Fruit fly (Drosophila melanogaster) whole organism, pupa: Measurements from ENCODE around the gene CG11560.

Source experiments
- CG10348 ChIP-seq: fragments of 200-800 bp; sonication (Bioruptor generic); IDR thresholded peaks from 2 replicates; pipeline ENCODE4 v1.3.6; 2022; ENCODE audit warnings: missing biosample characterization, missing genetic modification characterization
- CG12605 ChIP-seq: fragments of 200-800 bp; sonication (Bioruptor generic); IDR thresholded peaks from 2 replicates; pipeline ENCODE4 v1.3.6; 2022; ENCODE audit warnings: missing biosample characterization, missing genetic modification characterization
- CG13204 ChIP-seq: fragments of 200-800 bp; sonication (Bioruptor generic); optimal IDR thresholded peaks from 2 replicates; lab custom pipeline; 2018; ENCODE audit warnings: missing biosample characterization, mild to moderate bottlenecking, missing genetic modification characterization, moderate library complexity
- CG14655 ChIP-seq: fragments of 200-800 bp; sonication (Bioruptor generic); optimal IDR thresholded peaks from 3 replicates; lab custom pipeline; 2017; ENCODE audit warnings: mild to moderate bottlenecking, missing biosample characterization, missing genetic modification reagents, missing genetic modification characterization
- CG15710 ChIP-seq: fragments of 200-800 bp; sonication (Bioruptor generic); optimal IDR thresholded peaks from 2 replicates; lab custom pipeline; 2018; ENCODE audit warnings: missing biosample characterization, mild to moderate bottlenecking, missing genetic modification characterization, moderate library complexity
- CG17806 ChIP-seq: fragments of 200-800 bp; sonication (Bioruptor generic); optimal IDR thresholded peaks from 2 replicates; lab custom pipeline; 2018; ENCODE audit warnings: missing biosample characterization, mild to moderate bottlenecking, missing genetic modification characterization, moderate library complexity
- CG32121 ChIP-seq: fragments of 200-800 bp; sonication (Bioruptor generic); IDR thresholded peaks from 2 replicates; pipeline ENCODE4 v1.3.6; 2022; ENCODE audit warnings: missing biosample characterization, missing genetic modification characterization
- CG34367 ChIP-seq: fragments of 200-800 bp; sonication (Bioruptor generic); optimal IDR thresholded peaks from 2 replicates; lab custom pipeline; 2018; ENCODE audit warnings: missing biosample characterization, mild to moderate bottlenecking, missing genetic modification characterization
- CG4496 ChIP-seq: fragments of 200-800 bp; sonication (Bioruptor generic); IDR thresholded peaks from 3 replicates; pipeline ENCODE4 v1.3.6; 2022; ENCODE audit warnings: missing biosample characterization, missing genetic modification characterization
- CG8159 ChIP-seq: fragments of 200-800 bp; sonication (Bioruptor generic); optimal IDR thresholded peaks from 3 replicates; lab custom pipeline; 2018; ENCODE audit warnings: missing biosample characterization, mild to moderate bottlenecking, missing genetic modification characterization, moderate library complexity
- CG8301 ChIP-seq: fragments of 200-800 bp; sonication (Bioruptor generic); optimal IDR thresholded peaks from 2 replicates; lab custom pipeline; 2018; ENCODE audit warnings: missing biosample characterization, mild to moderate bottlenecking, missing genetic modification characterization
- CG9948 ChIP-seq: fragments of 200-800 bp; sonication (Bioruptor generic); optimal IDR thresholded peaks from 2 replicates; lab custom pipeline; 2018; ENCODE audit warnings: missing biosample characterization, mild to moderate bottlenecking, missing genetic modification characterization, moderate library complexity
- D1 ChIP-seq: fragments of 200-800 bp; sonication (Bioruptor generic); optimal IDR thresholded peaks from 2 replicates; lab custom pipeline; 2018; ENCODE audit warnings: missing biosample characterization, mild to moderate bottlenecking, missing genetic modification characterization, moderate library complexity
- EcR ChIP-seq: fragments of 200-800 bp; sonication (Bioruptor generic); optimal IDR thresholded peaks from 3 replicates; lab custom pipeline; 2019; ENCODE audit warnings: missing biosample characterization, missing genetic modification characterization, mild to moderate bottlenecking, moderate library complexity, missing genetic modification reagents
- Ets98B ChIP-seq: fragments of 200-800 bp; sonication (Bioruptor generic); IDR thresholded peaks from 2 replicates; pipeline ENCODE4 v1.3.6; 2022; ENCODE audit warnings: missing biosample characterization, missing genetic modification characterization
- Pif1A ChIP-seq: fragments of 200-800 bp; sonication (Bioruptor generic); optimal IDR thresholded peaks from 3 replicates; lab custom pipeline; 2016; ENCODE audit warnings: missing biosample characterization, missing genetic modification characterization
- Pif1B ChIP-seq: fragments of 200-800 bp; sonication (Bioruptor generic); optimal IDR thresholded peaks from 3 replicates; lab custom pipeline; 2016; ENCODE audit warnings: missing biosample characterization, missing genetic modification characterization
- Snoo ChIP-seq: fragments of 200-800 bp; sonication (Bioruptor generic); optimal IDR thresholded peaks from 3 replicates; lab custom pipeline; 2017; ENCODE audit warnings: missing biosample characterization, mild to moderate bottlenecking, missing genetic modification characterization, inconsistent platforms
- fd96Ca ChIP-seq: fragments of 200-800 bp; sonication (Bioruptor generic); IDR thresholded peaks from 3 replicates; pipeline ENCODE4 v1.3.6; 2022; ENCODE audit warnings: missing biosample characterization, missing genetic modification characterization
- gl ChIP-seq: fragments of 200-800 bp; sonication (Bioruptor generic); optimal IDR thresholded peaks from 2 replicates; lab custom pipeline; 2018; ENCODE audit warnings: missing biosample characterization, mild to moderate bottlenecking, missing genetic modification characterization
- rn ChIP-seq: fragments of 200-800 bp; sonication (Bioruptor generic); IDR thresholded peaks from 2 replicates; pipeline ENCODE4 v1.3.6; 2022; ENCODE audit warnings: missing biosample characterization, missing genetic modification characterization

The CG11560 gene

dm6 chr3L:12119875-12120485 lies at the start of gene CG11560:
TSS of gene CG11560 (plus strand) at chr3L:12120019.
- no peak for TF ChIP-seq Snoo (tag; lab: Kevin White, UChicago)
- TF ChIP-seq EcR: no peak
- no peak for TF ChIP-seq CG9948 (tag; lab: Kevin White, UChicago)
- no peak for TF ChIP-seq CG10348 (GFP tag; lab: Robert Waterston, UW)
- TF ChIP-seq Pif1A (GFP tag; lab: Kevin White, UChicago): no peak
- no peak for TF ChIP-seq CG4496 (GFP tag; lab: Robert Waterston, UW)
- TF ChIP-seq CG32121 (GFP tag; lab: Robert Waterston, UW): no peak
- no peak for TF ChIP-seq CG8301 (tag; lab: Kevin White, UChicago)
- TF ChIP-seq CG34367 (tag; lab: Kevin White, UChicago): no peak
- TF ChIP-seq gl (tag; lab: Kevin White, UChicago): no peak
- TF ChIP-seq CG14655 (GFP tag; lab: Kevin White, UChicago): no peak
- no peak for TF ChIP-seq CG15710 (tag; lab: Kevin White, UChicago)
- TF ChIP-seq CG13204 (GFP tag; lab: Kevin White, UChicago): no peak
- TF ChIP-seq CG17806 (tag; lab: Kevin White, UChicago): no peak
- TF ChIP-seq CG8159: no peak
- no peak for TF ChIP-seq CG12605 (GFP tag; lab: Robert Waterston, UW)
- TF ChIP-seq Pif1B: no peak
- TF ChIP-seq Ets98B: no peak
- TF ChIP-seq fd96Ca (GFP tag; lab: Robert Waterston, UW): no peak
- no peak for TF ChIP-seq rn

dm6 chr3L:12072388-12072787 lies 47.4 kb upstream of the CG11560 start:
- TF ChIP-seq rn (no peak), CG32121 (GFP tag; lab: Robert Waterston, UW) (peak; percentile 75), CG8301 (tag; lab: Kevin White, UChicago) (peak; percentile 67), Pif1B (peak; percentile 41), CG14655 (GFP tag; lab: Kevin White, UChicago) (peak; percentile 86), CG13204 (GFP tag; lab: Kevin White, UChicago) (no peak), CG8159 (no peak), EcR (peak; percentile 50), Ets98B (peak; percentile 32), CG17806 (tag; lab: Kevin White, UChicago) (no peak), CG15710 (tag; lab: Kevin White, UChicago) (no peak), CG4496 (GFP tag; lab: Robert Waterston, UW) (peak; percentile 51), CG9948 (tag; lab: Kevin White, UChicago) (no peak), D1 (no peak), gl (tag; lab: Kevin White, UChicago) (no peak), CG10348 (GFP tag; lab: Robert Waterston, UW) (0 out of 2 replicates have a peak, but pooled peaks have one; percentile 25), fd96Ca (GFP tag; lab: Robert Waterston, UW) (peak; percentile 63; the same call in 2 of the 3 replicates), Pif1A (GFP tag; lab: Kevin White, UChicago) (peak; percentile 46), Snoo (tag; lab: Kevin White, UChicago) (no peak), CG34367 (tag; lab: Kevin White, UChicago) (no peak), CG12605 (GFP tag; lab: Robert Waterston, UW) (peak; percentile 54)

- TF ChIP-seq CG8159 (no peak), CG34367 (tag; lab: Kevin White, UChicago) (no peak), fd96Ca (GFP tag; lab: Robert Waterston, UW) (peak; percentile 79), CG14655 (GFP tag; lab: Kevin White, UChicago) (peak; percentile 80), CG15710 (tag; lab: Kevin White, UChicago) (no peak), CG12605 (GFP tag; lab: Robert Waterston, UW) (peak; percentile 71), Pif1A (GFP tag; lab: Kevin White, UChicago) (peak; percentile 46), Ets98B (peak; percentile 75), CG8301 (tag; lab: Kevin White, UChicago) (peak; percentile 78), CG10348 (GFP tag; lab: Robert Waterston, UW) (no peak), CG4496 (GFP tag; lab: Robert Waterston, UW) (peak; percentile 69; the same call in 2 of the 3 replicates), CG32121 (GFP tag; lab: Robert Waterston, UW) (peak; percentile 72), CG9948 (tag; lab: Kevin White, UChicago) (peak; percentile 4), Pif1B (peak; percentile 30), CG17806 (tag; lab: Kevin White, UChicago) (peak; percentile 1)
These were observed 46.7 kb upstream of the CG11560 start for dm6 chr3L:12073076-12073475.

dm6 chr3L:12073861-12074633 lies 45.8 kb upstream of the CG11560 start:
- TF ChIP-seq fd96Ca (GFP tag; lab: Robert Waterston, UW) (no peak), rn (no peak), CG10348 (GFP tag; lab: Robert Waterston, UW) (no peak), Snoo (tag; lab: Kevin White, UChicago) (no peak), D1 (no peak), Pif1B (no peak), EcR (no peak), CG17806 (tag; lab: Kevin White, UChicago) (no peak), CG9948 (tag; lab: Kevin White, UChicago) (no peak), CG4496 (GFP tag; lab: Robert Waterston, UW) (no peak), CG34367 (tag; lab: Kevin White, UChicago) (no peak), CG15710 (tag; lab: Kevin White, UChicago) (no peak), CG12605 (GFP tag; lab: Robert Waterston, UW) (no peak), CG32121 (GFP tag; lab: Robert Waterston, UW) (no peak), gl (tag; lab: Kevin White, UChicago) (no peak), CG8159 (no peak), CG8301 (tag; lab: Kevin White, UChicago) (no peak)
